Fruit fly (Drosophila melanogaster): ENCODE data around the gene CG2116.

Gene CG2116

DNA sequence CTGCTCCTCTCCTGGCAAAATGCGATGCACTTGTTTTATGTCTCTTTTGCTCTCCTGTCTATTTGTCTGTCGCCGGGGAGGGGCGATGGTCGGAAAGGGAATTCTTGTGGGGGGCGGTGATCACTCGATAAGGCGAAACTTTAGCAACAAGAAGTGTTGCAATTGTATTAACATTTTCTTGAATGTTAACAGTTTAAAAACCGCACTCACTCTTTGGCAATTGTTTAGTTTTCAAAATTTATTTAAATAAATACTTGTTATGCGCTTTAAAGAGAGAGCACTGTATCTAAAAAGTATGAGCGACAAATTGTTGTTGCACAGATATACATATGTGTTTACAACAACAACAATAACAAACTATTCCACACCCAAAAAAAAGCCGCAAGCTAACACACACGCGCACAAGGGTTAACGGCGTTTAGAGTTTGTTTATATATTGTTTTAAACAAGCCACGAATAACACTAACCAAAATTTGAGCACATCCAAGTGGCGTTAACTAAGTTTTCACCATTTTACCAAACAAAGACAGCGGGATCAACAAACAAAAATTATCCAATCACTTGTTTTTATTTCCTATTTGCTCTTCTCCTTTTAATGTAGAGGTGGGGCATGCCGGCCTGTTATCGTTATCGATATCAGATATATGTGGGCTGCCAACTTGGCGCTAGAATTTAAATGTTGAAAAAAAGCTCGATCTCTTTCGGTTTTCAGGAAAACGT is 28.0 kb upstream of the CG2116 start, which contains the start of gene CG2258 (continued):
- peak; percentile 75 for TF ChIP-seq CG10431 (GFP tag; optimal IDR thresholded peaks at IDR 0.05)
- peak; percentile 82 for TF ChIP-seq sqz (GFP tag; optimal IDR thresholded peaks at IDR 0.05)
- TF ChIP-seq CG2120 (GFP tag; optimal IDR thresholded peaks at IDR 0.05): peak; percentile 87
- no peak for TF ChIP-seq CG2129 (GFP tag; IDR thresholded peaks at IDR 0.05; ENCODE audit: partially characterized antibody)
- no peak for TF ChIP-seq lov (optimal IDR thresholded peaks at IDR 0.05)
- peak; percentile 82 for TF ChIP-seq lov (GFP tag; IDR thresholded peaks at IDR 0.05)
- TF ChIP-seq CG16863 (GFP tag; optimal IDR thresholded peaks at IDR 0.05): peak; percentile 73
- no peak for TF ChIP-seq vnd (GFP tag; IDR thresholded peaks at IDR 0.05; ENCODE audit: partially characterized antibody)
- TF ChIP-seq her (GFP tag; optimal IDR thresholded peaks at IDR 0.05): peak; percentile 66
- peak; percentile 40; the same call in 1 of the 2 replicates for TF ChIP-seq CG13287 (GFP tag; IDR thresholded peaks at IDR 0.05; ENCODE audit: partially characterized antibody)
- peak; percentile 71 for TF ChIP-seq CG6654 (GFP tag; optimal IDR thresholded peaks at IDR 0.05)
- peak; percentile 75 for TF ChIP-seq NFAT (GFP tag; IDR thresholded peaks at IDR 0.05)
- TF ChIP-seq Eip74EF (GFP tag; optimal IDR thresholded peaks at IDR 0.05): peak in 1 of 2 experiments; percentile 83
- TF ChIP-seq Gug (GFP tag; IDR thresholded peaks at IDR 0.05): peak; percentile 85
- peak; percentile 98 for TF ChIP-seq Ets65A (GFP tag)
- TF ChIP-seq mld (GFP tag; IDR thresholded peaks at IDR 0.05; ENCODE audit: partially characterized antibody): no peak
- TF ChIP-seq CG7271 (tag; optimal IDR thresholded peaks at IDR 0.05): no peak
- peak; percentile 34; the same call in 1 of the 3 replicates for TF ChIP-seq CG11560 (tag; IDR thresholded peaks at IDR 0.05)
- peak; percentile 86 for TF ChIP-seq CG17328 (GFP tag; IDR thresholded peaks at IDR 0.05)
- peak; percentile 82 for TF ChIP-seq Sry-δ (GFP tag; optimal IDR thresholded peaks at IDR 0.05)
- peak; percentile 69; the same call in 1 of the 2 replicates for TF ChIP-seq CG8765 (GFP tag; IDR thresholded peaks at IDR 0.05)
- peak; percentile 63 for TF ChIP-seq fu2 (GFP tag; optimal IDR thresholded peaks at IDR 0.05)
- no peak for TF ChIP-seq fru (optimal IDR thresholded peaks at IDR 0.05)
- peak; percentile 91 for TF ChIP-seq lab (GFP tag; optimal IDR thresholded peaks at IDR 0.05)
- peak; percentile 35 for TF ChIP-seq CG14965 (GFP tag; optimal IDR thresholded peaks at IDR 0.05; ENCODE audit: borderline replicate concordance)
- peak; percentile 83 for TF ChIP-seq CG6813 (GFP tag; optimal IDR thresholded peaks at IDR 0.05)
- TF ChIP-seq Nf-YB (GFP tag; optimal IDR thresholded peaks at IDR 0.05): peak; percentile 45
- peak; percentile 85 for TF ChIP-seq Hsf (GFP tag; optimal IDR thresholded peaks at IDR 0.05)
- peak; percentile 64 for TF ChIP-seq CG5180 (GFP tag; optimal IDR thresholded peaks at IDR 0.05)
- TF ChIP-seq D19A (tag; optimal IDR thresholded peaks at IDR 0.05): peak; percentile 82
- peak; percentile 78 for TF ChIP-seq H2.0 (GFP tag; IDR thresholded peaks at IDR 0.05)
- peak; percentile 85 for TF ChIP-seq az2 (GFP tag; optimal IDR thresholded peaks at IDR 0.05)
- TF ChIP-seq Awh (GFP tag; IDR thresholded peaks at IDR 0.05): peak; percentile 76
- peak; percentile 68 for TF ChIP-seq klu (GFP tag; IDR thresholded peaks at IDR 0.05)
- TF ChIP-seq kah (GFP tag; optimal IDR thresholded peaks at IDR 0.05): peak; percentile 60
- TF ChIP-seq sna (GFP tag; IDR thresholded peaks at IDR 0.05; ENCODE audit: partially characterized antibody): no peak
- no peak for TF ChIP-seq Dad (GFP tag; optimal IDR thresholded peaks at IDR 0.05)
- no peak for TF ChIP-seq knrl (GFP tag; IDR thresholded peaks at IDR 0.05; ENCODE audit: partially characterized antibody)
- peak; percentile 87 for TF ChIP-seq CG17829 (tag; optimal IDR thresholded peaks at IDR 0.05)
- TF ChIP-seq wdn (GFP tag; IDR thresholded peaks at IDR 0.05): peak; percentile 63; the same call in 1 of the 2 replicates
- peak; percentile 80 for TF ChIP-seq ap (GFP tag; IDR thresholded peaks at IDR 0.05)
- peak; percentile 92 for TF ChIP-seq HLH3B (GFP tag; IDR thresholded peaks at IDR 0.05)
- TF ChIP-seq Drgx (GFP tag; IDR thresholded peaks at IDR 0.05): peak; percentile 96
- peak; percentile 76 for TF ChIP-seq Fer2 (tag; optimal IDR thresholded peaks at IDR 0.05)
- TF ChIP-seq CG16813 (GFP tag; IDR thresholded peaks at IDR 0.05; ENCODE audit: partially characterized antibody): no peak
- peak; percentile 72 for TF ChIP-seq CG9215 (GFP tag; IDR thresholded peaks at IDR 0.05)
- no peak for TF ChIP-seq dan (GFP tag; IDR thresholded peaks at IDR 0.05)
- peak; percentile 56 for TF ChIP-seq disco-r (GFP tag; optimal IDR thresholded peaks at IDR 0.05)
- TF ChIP-seq CG6765 (GFP tag; optimal IDR thresholded peaks at IDR 0.05): peak; percentile 69
